Worm (Caenorhabditis elegans) whole organism, L3 larva: ENCODE measurements around the gene C28G1.10.

Source experiments
- ZK546.5 ChIP-seq: sonication (generic microtip); optimal IDR thresholded peaks from 2 replicates; lab custom pipeline; 2017; ENCODE audit warnings: missing biosample characterization, missing genetic modification characterization
- egl-5 ChIP-seq: fragments of 150-350 bp; optimal IDR thresholded peaks from 2 replicates; lab custom pipeline; 2017; ENCODE audit warnings: missing biosample characterization, missing genetic modification reagents, missing genetic modification characterization, inconsistent platforms
- nhr-77 ChIP-seq: fragments of 150-350 bp; optimal IDR thresholded peaks from 2 replicates; lab custom pipeline; 2014; ENCODE audit warnings: missing biosample characterization, missing genetic modification characterization
- pha-4 ChIP-seq: fragments of 150-350 bp; optimal IDR thresholded peaks from 2 replicates; lab custom pipeline; 2014; ENCODE audit warnings: missing biosample characterization, missing genetic modification reagents, missing genetic modification characterization
- unc-62 ChIP-seq: fragments of 150-350 bp; sonication (generic microtip); optimal IDR thresholded peaks from 4 replicates; lab custom pipeline; 2014; ENCODE audit warnings: missing biosample characterization, missing genetic modification reagents, missing genetic modification characterization

- TF ChIP-seq egl-5 (tag; lab: Kevin White, UChicago) = no peak
- TF ChIP-seq unc-62 (GFP tag; lab: Kevin White, UChicago) = no peak
- TF ChIP-seq ZK546.5 (tag; lab: Kevin White, UChicago) = no peak
- TF ChIP-seq pha-4 (tag; lab: Kevin White, UChicago) = no peak
- TF ChIP-seq nhr-77 (tag; lab: Kevin White, UChicago) = no peak
Measured at ce11 chrX:8805475-8805874, 41.4 kb upstream of the C28G1.10 start.
